Fruit fly (Drosophila melanogaster) S2 (cell line): ENCODE measurements around the gene RpS13.

Source experiments
- CG8478 ChIP-seq: fragments of >200 bp; optimal IDR thresholded peaks from 2 replicates; lab custom pipeline; 2018
- CTCF ChIP-seq, 2 experiments: fragments of >200 bp; optimal IDR thresholded peaks; 2 replicates each; lab custom pipeline; 2018

The RpS13 gene

DNA sequence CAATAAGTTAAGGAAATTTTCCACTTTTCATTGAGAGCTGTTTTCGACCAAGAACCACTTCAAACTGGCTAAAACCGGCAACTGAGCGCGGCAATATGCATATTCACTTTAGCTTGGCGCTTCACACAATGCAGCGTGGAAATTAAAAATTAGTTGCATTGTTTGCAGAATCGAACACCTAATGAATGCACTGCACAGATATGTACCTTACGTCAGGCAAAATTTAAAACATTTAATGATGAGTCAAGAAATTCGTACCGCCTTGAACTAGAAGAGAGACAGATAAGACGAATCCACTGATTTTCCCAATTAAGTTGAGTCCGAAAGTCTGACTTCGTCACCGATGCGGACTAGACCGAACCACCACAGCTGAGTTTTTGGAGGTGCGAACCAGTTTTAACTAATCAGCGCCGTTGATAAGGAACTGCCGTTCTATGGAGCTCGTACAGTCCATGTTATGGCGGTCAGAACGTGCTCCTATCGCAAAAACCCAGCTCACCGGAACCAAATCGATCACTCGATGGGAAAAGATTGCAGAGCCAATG lies 36.6 kb downstream of the RpS13 start:
- TF ChIP-seq CG8478 (lab: Kevin White, UChicago) = no peak
- no peak for TF ChIP-seq CTCF (optimal IDR thresholded peaks at IDR 0.05; lab: Kevin White, UChicago)

DNA sequence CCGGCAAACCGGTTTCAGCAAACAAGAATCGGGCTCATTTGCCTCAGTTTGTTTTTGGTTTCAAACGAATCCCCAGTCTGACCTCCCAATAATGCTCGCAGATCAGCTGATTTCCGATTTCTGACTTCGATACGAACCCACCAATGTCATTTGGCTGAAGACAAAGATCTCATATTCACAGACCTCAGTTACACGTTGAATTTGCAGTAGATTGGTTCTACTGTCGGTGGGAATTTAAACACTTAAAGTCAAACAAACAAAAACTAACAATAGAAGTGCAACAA lies 37.2 kb downstream of the RpS13 start, which contains the start of gene CG14275:
CG14275 (plus strand) TSS at position 185 of the 284 bp plus-strand sequence.
- no peak for TF ChIP-seq CG8478 (lab: Kevin White, UChicago)

DNA sequence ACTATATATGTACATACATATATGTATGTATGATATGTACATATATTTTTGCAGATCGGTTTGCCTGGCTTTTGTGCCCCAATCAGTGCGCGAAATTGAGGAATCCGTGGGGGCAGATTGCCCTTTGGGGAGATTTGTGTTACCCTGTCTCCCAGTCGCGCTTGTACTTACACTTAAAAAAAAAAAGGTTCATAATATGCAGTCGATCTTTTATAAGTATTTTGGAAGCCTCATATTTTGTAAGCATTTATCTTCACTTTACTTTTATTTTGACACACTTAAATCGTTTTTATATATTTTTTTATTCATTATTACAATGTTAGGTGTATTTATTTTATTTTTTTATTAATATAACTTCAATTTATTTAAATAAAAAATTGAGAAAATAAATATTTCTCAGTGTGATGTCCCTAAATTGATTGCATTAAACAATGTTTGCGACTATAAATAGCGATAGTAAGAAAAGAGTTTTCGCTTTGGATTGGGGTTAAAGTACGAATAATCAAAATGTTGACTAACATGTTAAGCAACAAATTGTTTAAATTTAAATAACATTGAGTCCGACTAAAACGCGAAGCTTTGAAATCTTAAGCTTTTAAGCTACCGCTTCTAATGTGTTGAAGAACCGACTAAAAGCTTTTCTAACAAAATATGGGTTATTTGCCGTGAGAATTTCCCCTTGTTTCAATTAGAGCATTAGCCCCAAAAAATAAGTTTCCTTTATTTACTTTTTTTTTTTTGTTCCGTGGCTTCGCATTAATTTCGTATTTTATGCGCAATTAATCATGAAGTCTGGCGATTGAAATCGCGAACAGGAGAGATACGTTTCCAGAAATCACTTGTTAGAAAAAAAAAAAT lies 37.8 kb downstream of the RpS13 start:
- no peak for TF ChIP-seq CG8478 (lab: Kevin White, UChicago)
- TF ChIP-seq CTCF (optimal IDR thresholded peaks at IDR 0.05; lab: Kevin White, UChicago) = no peak

DNA sequence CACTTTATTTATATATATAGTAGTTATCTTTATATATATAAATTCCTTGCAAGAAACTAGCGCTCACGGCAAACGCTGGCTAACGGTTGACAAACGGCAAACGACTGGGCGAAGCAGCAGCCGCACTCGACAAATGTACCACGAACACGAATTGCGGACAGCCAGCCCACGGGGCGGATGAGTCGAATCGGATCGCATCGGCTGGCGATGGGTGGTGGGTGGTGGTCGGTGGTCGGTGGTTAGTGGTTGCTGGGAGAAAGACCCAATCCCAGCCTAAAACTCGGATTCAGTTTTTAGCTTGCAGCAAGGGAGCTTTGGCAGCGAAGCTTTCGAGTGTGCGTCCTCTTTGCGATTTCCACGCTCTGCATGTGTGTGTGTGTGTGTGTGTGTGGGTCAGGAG lies 39.3 kb downstream of the RpS13 start, which contains the start of gene CG7781:
CG7781 (minus strand) TSS at position 260 of the 400 bp plus-strand sequence.
- TF ChIP-seq CTCF (optimal IDR thresholded peaks at IDR 0.05; lab: Kevin White, UChicago) (no peak), CG8478 (lab: Kevin White, UChicago) (no peak)

DNA sequence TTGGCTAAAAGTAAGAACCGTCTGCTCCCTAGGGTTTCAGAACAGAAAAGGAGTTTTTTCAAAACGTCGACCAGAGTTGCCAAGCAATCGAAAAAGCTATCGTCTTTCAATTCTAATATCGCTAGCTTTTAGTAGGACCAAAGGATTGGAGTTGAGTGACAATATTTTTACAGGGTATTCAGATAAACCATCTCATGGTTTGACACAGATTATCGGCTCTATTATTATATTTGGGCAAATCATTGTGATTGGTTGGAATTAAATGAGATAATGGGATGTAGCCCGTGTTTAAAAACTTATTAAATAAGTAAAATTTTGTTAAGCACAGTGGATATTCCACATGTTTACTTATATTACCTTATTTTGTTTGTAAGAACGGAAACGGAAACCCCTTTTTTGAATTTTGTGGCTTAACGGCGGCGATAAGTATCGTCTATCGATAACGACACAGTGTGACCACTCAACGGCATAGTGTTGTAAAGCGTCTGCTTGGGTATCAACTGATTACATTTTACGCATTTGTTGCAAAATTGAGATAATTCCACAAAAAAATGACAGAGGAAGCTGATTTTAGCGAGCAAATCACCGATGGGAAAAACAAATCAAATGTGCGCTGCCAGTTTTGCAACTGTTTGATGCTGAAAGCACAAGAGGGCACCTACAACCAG lies 44.5 kb downstream of the RpS13 start, which contains the start of the genes mtsh and strat:
mtsh (minus strand) TSS at position 51 of the 668 bp plus-strand sequence.
strat (plus strand) TSS at position 471 of the 668 bp plus-strand sequence.
- TF ChIP-seq CG8478 (lab: Kevin White, UChicago) (no peak), CTCF (optimal IDR thresholded peaks at IDR 0.05; lab: Kevin White, UChicago) (no peak)
